Worm (Caenorhabditis elegans): Measurements from ENCODE around the gene pap-2.

DNA sequence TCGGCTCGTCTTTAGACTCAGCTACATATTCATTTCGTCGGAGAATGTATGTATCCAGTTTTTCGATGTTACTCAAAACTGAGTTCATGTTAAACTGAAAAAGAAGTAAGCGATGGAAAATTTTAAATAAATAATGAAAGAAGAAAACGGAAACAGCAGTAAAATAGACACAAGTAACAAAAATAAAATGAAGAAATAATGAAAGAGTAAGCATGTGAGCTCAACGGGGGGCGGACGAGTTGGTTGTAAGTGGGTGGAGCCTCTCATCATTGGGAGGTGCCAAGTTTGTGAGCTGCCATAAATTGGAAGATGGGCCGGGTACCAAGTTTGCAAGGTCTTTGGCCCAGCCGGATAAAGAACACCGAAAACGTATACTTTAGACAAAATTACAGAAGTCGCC lies 25.7 kb downstream of the pap-2 start, which contains the start of gene wee-1.1:
- TF ChIP-seq med-1 (GFP tag; optimal IDR thresholded peaks at IDR 0.05; ENCODE audit: insufficient read depth), result no peak
- no peak for TF ChIP-seq cog-1 (tag; optimal IDR thresholded peaks at IDR 0.05)
- TF ChIP-seq flt-1 (GFP tag; IDR thresholded peaks at IDR 0.05), result no peak
- TF ChIP-seq ztf-29 (GFP tag; IDR thresholded peaks at IDR 0.05), result no peak
- no peak for TF ChIP-seq ztf-23 (GFP tag; IDR thresholded peaks at IDR 0.05)

All from whole organism, midembryonic.